Worm (Caenorhabditis elegans) whole organism, mixed stage, embryonic: Measurements from ENCODE around the gene R08E3.1.

Source experiments
- blmp-1 ChIP-seq: fragments of 150-350 bp; optimal IDR thresholded peaks from 2 replicates; lab custom pipeline; 2014; ENCODE audit warnings: missing biosample characterization, missing genetic modification characterization
- ham-2 ChIP-seq: fragments of 200-800 bp; sonication (Bioruptor generic); optimal IDR thresholded peaks from 2 replicates; lab custom pipeline; 2018; ENCODE audit warnings: mild to moderate bottlenecking, missing genetic modification characterization, missing compliant biosample characterization
- mep-1 ChIP-seq: fragments of 150-350 bp; optimal IDR thresholded peaks from 2 replicates; lab custom pipeline; 2017; ENCODE audit warnings: missing biosample characterization, missing genetic modification reagents, missing genetic modification characterization, inconsistent platforms
- nhr-12 ChIP-seq: fragments of 150-350 bp; optimal IDR thresholded peaks from 2 replicates; lab custom pipeline; 2014; ENCODE audit warnings: missing biosample characterization, missing genetic modification characterization
- unc-120 ChIP-seq: sonication (generic microtip); optimal IDR thresholded peaks from 2 replicates; lab custom pipeline; 2017; ENCODE audit warnings: missing genetic modification characterization, missing compliant biosample characterization; ENCODE audit not compliant: poor library complexity, severe bottlenecking
- unc-39 ChIP-seq: fragments of 150-350 bp; optimal IDR thresholded peaks from 2 replicates; lab custom pipeline; 2014; ENCODE audit warnings: missing biosample characterization, missing genetic modification characterization
- unc-62 ChIP-seq: fragments of 150-350 bp; optimal IDR thresholded peaks from 2 replicates; lab custom pipeline; 2014; ENCODE audit warnings: missing biosample characterization, missing genetic modification reagents, missing genetic modification characterization

- TF ChIP-seq unc-39 (tag; lab: Kevin White, UChicago) (no peak), mep-1 (tag; lab: Kevin White, UChicago) (no peak), unc-62 (peak; percentile 40), nhr-12 (no peak), unc-120 (no peak), ham-2 (GFP tag; lab: Kevin White, UChicago) (no peak), blmp-1 (tag; lab: Kevin White, UChicago) (no peak)
Measured at ce11 chrX:4803942-4804341, 18.5 kb upstream of the R08E3.1 start.
